Fruit fly (Drosophila melanogaster) whole organism, embryonic: ENCODE measurements around the gene Targ2.

Experiments used
- Atf-2 ChIP-seq: fragments of 200-800 bp; sonication (Bioruptor generic); optimal IDR thresholded peaks from 2 replicates; lab custom pipeline; 2016; ENCODE audit warnings: missing biosample characterization, missing genetic modification characterization
- B-H2 ChIP-seq: fragments of 200-800 bp; sonication (Bioruptor generic); optimal IDR thresholded peaks from 2 replicates; lab custom pipeline; 2018; ENCODE audit warnings: missing biosample characterization, mild to moderate bottlenecking, missing genetic modification characterization
- CG10209 ChIP-seq: fragments of 200-800 bp; sonication (Bioruptor generic); optimal IDR thresholded peaks from 3 replicates; lab custom pipeline; 2017; ENCODE audit warnings: missing biosample characterization, mild to moderate bottlenecking, missing genetic modification characterization, missing genetic modification reagents
- CG11696 ChIP-seq: fragments of 200-800 bp; sonication (Bioruptor generic); IDR thresholded peaks from 2 replicates; pipeline ENCODE4 v1.3.6; 2022; ENCODE audit warnings: missing biosample characterization, missing genetic modification characterization
- CG17361 ChIP-seq: fragments of 200-800 bp; sonication (Bioruptor generic); IDR thresholded peaks from 3 replicates; pipeline ENCODE4 v1.3.6; 2022; ENCODE audit warnings: missing biosample characterization, missing genetic modification characterization
- CG1792 ChIP-seq: fragments of 200-800 bp; sonication (Bioruptor generic); optimal IDR thresholded peaks from 2 replicates; lab custom pipeline; 2016; ENCODE audit warnings: missing biosample characterization, missing genetic modification characterization
- CG2129 ChIP-seq: fragments of 200-800 bp; sonication (Bioruptor generic); IDR thresholded peaks from 2 replicates; pipeline ENCODE4 v1.3.6; 2022; ENCODE audit warnings: missing biosample characterization, missing genetic modification characterization; ENCODE audit not compliant: partially characterized antibody
- CG2678 ChIP-seq: fragments of 200-800 bp; sonication (Bioruptor generic); optimal IDR thresholded peaks from 3 replicates; lab custom pipeline; 2019; ENCODE audit warnings: missing biosample characterization, mild to moderate bottlenecking, missing genetic modification characterization, moderate library complexity
- CG33557 ChIP-seq: fragments of 200-800 bp; sonication (Bioruptor generic); optimal IDR thresholded peaks from 2 replicates; lab custom pipeline; 2019; ENCODE audit warnings: missing biosample characterization, mild to moderate bottlenecking, missing genetic modification characterization, moderate library complexity
- CG5245 ChIP-seq: fragments of 200-800 bp; sonication (Bioruptor generic); optimal IDR thresholded peaks from 3 replicates; lab custom pipeline; 2016; ENCODE audit warnings: missing biosample characterization, missing genetic modification characterization
- CG5953 ChIP-seq: fragments of 200-800 bp; sonication (Bioruptor generic); IDR thresholded peaks from 2 replicates; pipeline ENCODE4 v1.3.6; 2022; ENCODE audit warnings: missing biosample characterization, missing genetic modification characterization
- CG7987 ChIP-seq: fragments of 200-800 bp; sonication (Bioruptor generic); optimal IDR thresholded peaks from 2 replicates; lab custom pipeline; 2018; ENCODE audit warnings: missing biosample characterization, mild to moderate bottlenecking, missing genetic modification characterization, moderate library complexity
- CG9727 ChIP-seq: fragments of 200-800 bp; sonication (Bioruptor generic); optimal IDR thresholded peaks from 3 replicates; lab custom pipeline; 2017; ENCODE audit warnings: missing biosample characterization, mild to moderate bottlenecking, missing genetic modification characterization
- Dad ChIP-seq: fragments of 200-800 bp; sonication (Bioruptor generic); optimal IDR thresholded peaks from 3 replicates; lab custom pipeline; 2016; ENCODE audit warnings: missing biosample characterization, missing genetic modification characterization
- ERR ChIP-seq: fragments of 200-800 bp; sonication (Bioruptor generic); optimal IDR thresholded peaks from 2 replicates; lab custom pipeline; 2016; ENCODE audit warnings: missing biosample characterization, missing genetic modification characterization
- GATAe ChIP-seq: fragments of 200-800 bp; sonication (Bioruptor generic); conservative IDR thresholded peaks from 2 replicates; pipeline ENCODE4 v1.3.6; 2022; ENCODE audit warnings: missing biosample characterization, missing genetic modification characterization
- H15 ChIP-seq: fragments of 200-800 bp; sonication (Bioruptor generic); IDR thresholded peaks from 3 replicates; pipeline ENCODE4 v1.3.6; 2022; ENCODE audit warnings: missing biosample characterization, missing genetic modification characterization
- Hand ChIP-seq: fragments of 200-800 bp; sonication (Bioruptor generic); optimal IDR thresholded peaks from 2 replicates; lab custom pipeline; 2017; ENCODE audit warnings: mild to moderate bottlenecking, missing biosample characterization, missing genetic modification reagents, missing genetic modification characterization
- Hmr ChIP-seq: fragments of 200-800 bp; sonication (Bioruptor generic); optimal IDR thresholded peaks from 3 replicates; lab custom pipeline; 2017; ENCODE audit warnings: mild to moderate bottlenecking, missing biosample characterization, missing genetic modification reagents, missing genetic modification characterization
- Lim3 ChIP-seq: fragments of 200-800 bp; sonication (Bioruptor generic); IDR thresholded peaks from 2 replicates; pipeline ENCODE4 v1.3.6; 2022; ENCODE audit warnings: missing biosample characterization, missing genetic modification characterization
- Med ChIP-seq: fragments of 200-800 bp; sonication (Bioruptor generic); peaks from one replicate; lab custom pipeline; 2016; ENCODE audit warnings: missing biosample characterization, missing genetic modification characterization, mild to moderate bottlenecking, inconsistent platforms, moderate library complexity
- Myb ChIP-seq: fragments of 200-800 bp; sonication (Bioruptor generic); optimal IDR thresholded peaks from 2 replicates; lab custom pipeline; 2016; ENCODE audit warnings: missing biosample characterization, missing genetic modification characterization
- Rfx ChIP-seq: fragments of 200-800 bp; sonication (Bioruptor generic); IDR thresholded peaks from 2 replicates; pipeline ENCODE4 v1.3.6; 2022; ENCODE audit warnings: missing biosample characterization, missing genetic modification characterization
- Rx ChIP-seq: fragments of 200-800 bp; sonication (Bioruptor generic); IDR thresholded peaks from 2 replicates; pipeline ENCODE4 v1.3.6; 2022; ENCODE audit warnings: missing biosample characterization, missing genetic modification characterization
- Trl ChIP-seq, 3 experiments: fragments of >200 bp in 2 of 3; fragments of 200-800 bp in 1 of 3; sonication (Bioruptor generic) in 1 of 3; optimal IDR thresholded peaks; 2 replicates in 1 of 3; 3 replicates in 2 of 3; lab custom pipeline; 2016 to 2017; ENCODE audit warnings: missing biosample characterization in 1 of 3, missing genetic modification characterization in 1 of 3
- Usf ChIP-seq: fragments of 200-800 bp; sonication (Bioruptor generic); optimal IDR thresholded peaks from 2 replicates; lab custom pipeline; 2017; ENCODE audit warnings: missing genotype, missing biosample characterization, missing genetic modification characterization
- abd-A ChIP-seq: fragments of 200-800 bp; sonication (Bioruptor generic); optimal IDR thresholded peaks from 3 replicates; lab custom pipeline; 2019; ENCODE audit warnings: missing biosample characterization, mild to moderate bottlenecking, missing genetic modification characterization, moderate library complexity
- bab2 ChIP-seq: fragments of 200-800 bp; sonication (Bioruptor generic); optimal IDR thresholded peaks from 2 replicates; lab custom pipeline; 2016; ENCODE audit warnings: missing biosample characterization, missing genetic modification characterization
- chif ChIP-seq, 2 experiments: fragments of 200-800 bp; sonication (Bioruptor generic); optimal IDR thresholded peaks; 3 replicates each; lab custom pipeline; 2016; ENCODE audit warnings: missing biosample characterization in 2 of 2, missing genetic modification characterization in 2 of 2
- dmrt11E ChIP-seq: fragments of 200-800 bp; sonication (Bioruptor generic); optimal IDR thresholded peaks from 3 replicates; lab custom pipeline; 2018; ENCODE audit warnings: missing biosample characterization, mild to moderate bottlenecking, missing genetic modification characterization, moderate library complexity
- esg ChIP-seq: fragments of 200-800 bp; sonication (Bioruptor generic); conservative IDR thresholded peaks from 2 replicates; pipeline ENCODE4 v1.3.6; 2022; ENCODE audit warnings: missing biosample characterization, missing genetic modification characterization
- exex ChIP-seq: fragments of 200-800 bp; sonication (Bioruptor generic); optimal IDR thresholded peaks from 4 replicates; lab custom pipeline; 2018; ENCODE audit warnings: missing biosample characterization, mild to moderate bottlenecking, missing genetic modification characterization, moderate library complexity
- eyg ChIP-seq: fragments of 200-800 bp; sonication (Bioruptor generic); optimal IDR thresholded peaks from 3 replicates; lab custom pipeline; 2016; ENCODE audit warnings: missing biosample characterization, missing genetic modification characterization
- grau ChIP-seq: fragments of 200-800 bp; optimal IDR thresholded peaks from 3 replicates; lab custom pipeline; 2019; ENCODE audit warnings: missing biosample characterization, mild to moderate bottlenecking, missing genetic modification characterization, moderate library complexity
- lab ChIP-seq: fragments of 200-800 bp; sonication (Bioruptor generic); optimal IDR thresholded peaks from 3 replicates; lab custom pipeline; 2017; ENCODE audit warnings: missing biosample characterization, missing genetic modification characterization, mild to moderate bottlenecking, moderate library complexity, missing genetic modification reagents
- lov ChIP-seq, 2 experiments: fragments of 200-800 bp in 1 of 2; fragments of >200 bp in 1 of 2; sonication (Bioruptor generic) in 1 of 2; IDR thresholded peaks in 1 of 2; optimal IDR thresholded peaks in 1 of 2; 2 replicates in 1 of 2; 3 replicates in 1 of 2; pipeline versions ENCODE4 v1.3.6 to Lab custom; 2017 to 2022; ENCODE audit warnings: missing biosample characterization in 1 of 2, missing genetic modification characterization in 1 of 2
- luna ChIP-seq: fragments of 200-800 bp; sonication (Bioruptor generic); optimal IDR thresholded peaks from 2 replicates; lab custom pipeline; 2016; ENCODE audit warnings: missing biosample characterization, missing genetic modification characterization
- nerfin-1 ChIP-seq: fragments of 200-800 bp; sonication (Bioruptor generic); optimal IDR thresholded peaks from 3 replicates; lab custom pipeline; 2019; ENCODE audit warnings: missing biosample characterization, mild to moderate bottlenecking, missing genetic modification characterization, moderate library complexity
- pan ChIP-seq, 4 experiments: fragments of >200 bp in 3 of 4; fragments of 200-800 bp in 1 of 4; sonication (Bioruptor generic) in 1 of 4; optimal IDR thresholded peaks in 3 of 4; IDR thresholded peaks in 1 of 4; 2 replicates each; pipeline versions ENCODE4 v1.3.6 to Lab custom; 2017 to 2022; ENCODE audit warnings: missing biosample characterization in 2 of 4, missing genetic modification characterization in 2 of 4, mixed read lengths in 1 of 4
- pfk ChIP-seq: fragments of 200-800 bp; sonication (Bioruptor generic); optimal IDR thresholded peaks from 2 replicates; lab custom pipeline; 2018; ENCODE audit warnings: missing biosample characterization, mild to moderate bottlenecking, missing genetic modification characterization, moderate library complexity
- ranshi ChIP-seq: fragments of 200-800 bp; sonication (Bioruptor generic); IDR thresholded peaks from 2 replicates; pipeline ENCODE4 v1.3.6; 2022; ENCODE audit warnings: missing biosample characterization, missing genetic modification characterization
- sens ChIP-seq: fragments of 200-800 bp; sonication (Bioruptor generic); peaks from one replicate; lab custom pipeline; 2016; ENCODE audit warnings: missing biosample characterization, missing genetic modification characterization
- sima ChIP-seq: fragments of 200-800 bp; sonication (Bioruptor generic); optimal IDR thresholded peaks from 2 replicates; lab custom pipeline; 2016; ENCODE audit warnings: missing biosample characterization, missing genetic modification characterization
- ssp ChIP-seq: fragments of 200-800 bp; sonication (Bioruptor generic); IDR thresholded peaks from 2 replicates; pipeline ENCODE4 v1.3.6; 2022; ENCODE audit warnings: missing biosample characterization, missing genetic modification characterization
- tap ChIP-seq: fragments of 200-800 bp; optimal IDR thresholded peaks from 3 replicates; lab custom pipeline; 2019; ENCODE audit warnings: missing biosample characterization, mild to moderate bottlenecking, missing genetic modification characterization, moderate library complexity
- tin ChIP-seq: fragments of 200-800 bp; sonication (Bioruptor generic); optimal IDR thresholded peaks from 3 replicates; lab custom pipeline; 2016; ENCODE audit warnings: missing biosample characterization, missing genetic modification characterization
- trh ChIP-seq: fragments of 200-800 bp; sonication (Bioruptor generic); optimal IDR thresholded peaks from 2 replicates; lab custom pipeline; 2016; ENCODE audit warnings: missing biosample characterization, missing genetic modification characterization

Gene Targ2

dm6 chr3L:21204581-21205495 lies 1.8 kb upstream of the Targ2 start:
- no peak for TF ChIP-seq CG5953
- TF ChIP-seq CG9727, result peak; percentile 61
- peak; percentile 78 for TF ChIP-seq exex (tag; lab: Kevin White, UChicago)
- peak in 1 of 2 experiments; percentile 52 for TF ChIP-seq Trl (optimal IDR thresholded peaks at IDR 0.05; lab: Kevin White, UChicago)
- TF ChIP-seq Trl (GFP tag; optimal IDR thresholded peaks at IDR 0.05; lab: Kevin White, UChicago), result no peak
- peak; percentile 61 for TF ChIP-seq Hmr (GFP tag; lab: Kevin White, UChicago)
- TF ChIP-seq abd-A (tag; lab: Kevin White, UChicago), result peak; percentile 85
- peak; percentile 18 for TF ChIP-seq CG7987 (GFP tag; lab: Kevin White, UChicago)
- no peak for TF ChIP-seq grau
- TF ChIP-seq ERR, result peak; percentile 39
- peak; percentile 60 for TF ChIP-seq GATAe
- TF ChIP-seq chif (GFP tag; optimal IDR thresholded peaks at IDR 0.05; lab: Kevin White, UChicago), result no peak
- TF ChIP-seq sens (GFP tag; lab: Kevin White, UChicago), result peak; percentile 87
- TF ChIP-seq tap (tag; lab: Kevin White, UChicago), result no peak
- TF ChIP-seq bab2 (GFP tag; lab: Kevin White, UChicago), result peak; percentile 59
- peak; percentile 66 for TF ChIP-seq Med (GFP tag; lab: Kevin White, UChicago)
- TF ChIP-seq CG17361 (GFP tag; lab: Robert Waterston, UW), result 0 out of 3 replicates have a peak, but pooled peaks have one; percentile 37
- peak; percentile 32; the same call in 1 of the 2 replicates for TF ChIP-seq Rfx (GFP tag; lab: Robert Waterston, UW)
- no peak for TF ChIP-seq Usf (GFP tag; lab: Kevin White, UChicago)
- no peak for TF ChIP-seq Atf-2 (GFP tag; lab: Kevin White, UChicago)
- no peak for TF ChIP-seq Rx (GFP tag; lab: Robert Waterston, UW)
- TF ChIP-seq lab, result peak; percentile 48
- TF ChIP-seq CG2129, result no peak
- no peak for TF ChIP-seq pan (optimal IDR thresholded peaks at IDR 0.05; lab: Kevin White, UChicago)
- no peak for TF ChIP-seq pan (GFP tag; optimal IDR thresholded peaks at IDR 0.05 in 1 of 2, IDR thresholded peaks at IDR 0.05 in 1 of 2)
- peak; percentile 11 for TF ChIP-seq B-H2
- TF ChIP-seq ranshi (GFP tag; lab: Robert Waterston, UW), result no peak
- peak; percentile 52 for TF ChIP-seq CG2678
- no peak for TF ChIP-seq Hand
- TF ChIP-seq tin (GFP tag; lab: Kevin White, UChicago), result no peak
- TF ChIP-seq pfk (GFP tag; lab: Kevin White, UChicago), result no peak
- no peak for TF ChIP-seq CG5245 (GFP tag; lab: Kevin White, UChicago)
- TF ChIP-seq CG1792 (GFP tag; lab: Kevin White, UChicago), result no peak
- peak; percentile 37 for TF ChIP-seq CG10209 (GFP tag; lab: Kevin White, UChicago)
- TF ChIP-seq CG11696 (GFP tag; lab: Robert Waterston, UW), result no peak
- peak; percentile 26 for TF ChIP-seq Dad (GFP tag; lab: Kevin White, UChicago)
- no peak for TF ChIP-seq lov (optimal IDR thresholded peaks at IDR 0.05; lab: Kevin White, UChicago)
- no peak for TF ChIP-seq lov (GFP tag; IDR thresholded peaks at IDR 0.05; lab: Robert Waterston, UW)
- peak; percentile 17; the same call in 1 of the 2 replicates for TF ChIP-seq Lim3
- TF ChIP-seq dmrt11E (tag; lab: Kevin White, UChicago), result peak; percentile 45
- TF ChIP-seq trh (GFP tag; lab: Kevin White, UChicago), result no peak
- no peak for TF ChIP-seq esg
- TF ChIP-seq luna (GFP tag; lab: Kevin White, UChicago), result peak; percentile 45
- no peak for TF ChIP-seq ssp
- peak; percentile 14 for TF ChIP-seq CG33557 (GFP tag; lab: Kevin White, UChicago)
- TF ChIP-seq H15 (GFP tag; lab: Robert Waterston, UW), result no peak
- no peak for TF ChIP-seq Myb (GFP tag; lab: Kevin White, UChicago)
- no peak for TF ChIP-seq nerfin-1 (tag; lab: Kevin White, UChicago)
- TF ChIP-seq eyg (GFP tag; lab: Kevin White, UChicago), result no peak
- TF ChIP-seq sima (GFP tag; lab: Kevin White, UChicago), result no peak
